Fruit fly (Drosophila melanogaster) whole organism, wandering third instar larva: ENCODE results near the gene Jhbp5.

Experiments used
- Abd-B ChIP-seq: fragments of >200 bp; optimal IDR thresholded peaks from 2 replicates; lab custom pipeline; 2017; ENCODE audit warnings: missing biosample characterization, missing genetic modification characterization
- CG32264 ChIP-seq: fragments of 200-800 bp; sonication (Bioruptor generic); optimal IDR thresholded peaks from 2 replicates; lab custom pipeline; 2016; ENCODE audit warnings: missing biosample characterization, missing genetic modification characterization
- CG9705 ChIP-seq: fragments of 200-800 bp; sonication (Bioruptor generic); optimal IDR thresholded peaks from 2 replicates; lab custom pipeline; 2018; ENCODE audit warnings: missing biosample characterization, mild to moderate bottlenecking, missing genetic modification characterization
- CrebA ChIP-seq: fragments of 200-800 bp; sonication (Bioruptor generic); optimal IDR thresholded peaks from 2 replicates; lab custom pipeline; 2016; ENCODE audit warnings: missing biosample characterization, mild to moderate bottlenecking, missing genetic modification characterization, borderline replicate concordance
- Dfd ChIP-seq: fragments of >200 bp; optimal IDR thresholded peaks from 2 replicates; lab custom pipeline; 2017; ENCODE audit warnings: missing biosample characterization, missing genetic modification characterization
- Dif ChIP-seq: fragments of 200-275, 200-300 bp; sonication (Bioruptor generic); optimal IDR thresholded peaks from 2 replicates; lab custom pipeline; 2018; ENCODE audit warnings: missing biosample characterization, missing genetic modification characterization; ENCODE audit not compliant: partially characterized antibody
- GATAd ChIP-seq: sonication (Bioruptor generic); optimal IDR thresholded peaks from 2 replicates; lab custom pipeline; 2016; ENCODE audit warnings: missing biosample characterization, missing genetic modification characterization
- HLH106 ChIP-seq: fragments of 200-800 bp; optimal IDR thresholded peaks from 3 replicates; lab custom pipeline; 2019; ENCODE audit warnings: missing biosample characterization, mild to moderate bottlenecking, missing genetic modification characterization, moderate library complexity
- Hnf4 ChIP-seq: fragments of 200-800 bp; sonication (Bioruptor generic); optimal IDR thresholded peaks from 2 replicates; lab custom pipeline; 2016; ENCODE audit warnings: missing biosample characterization, mild to moderate bottlenecking, missing genetic modification characterization
- Hr78 ChIP-seq: fragments of >200 bp; optimal IDR thresholded peaks from 2 replicates; lab custom pipeline; 2017; ENCODE audit warnings: missing biosample characterization, missing genetic modification characterization
- Hr83 ChIP-seq: fragments of 200-300 bp; sonication (Bioruptor generic); optimal IDR thresholded peaks from 2 replicates; lab custom pipeline; 2016; ENCODE audit warnings: missing biosample characterization, mild to moderate bottlenecking, missing genetic modification characterization, moderate library complexity; ENCODE audit not compliant: poor library complexity, severe bottlenecking
- Jra ChIP-seq: sonication (Bioruptor generic); optimal IDR thresholded peaks from 2 replicates; lab custom pipeline; 2016; ENCODE audit warnings: missing biosample characterization, missing genetic modification characterization
- Mio ChIP-seq: sonication (Bioruptor generic); optimal IDR thresholded peaks from 2 replicates; lab custom pipeline; 2016; ENCODE audit warnings: missing biosample characterization, missing genetic modification characterization
- Myc ChIP-seq: fragments of >200 bp; optimal IDR thresholded peaks from 2 replicates; lab custom pipeline; 2017
- N ChIP-seq: fragments of >200 bp; optimal IDR thresholded peaks from 2 replicates; lab custom pipeline; 2018; ENCODE audit warnings: missing biosample characterization, missing external identifiers, missing genetic modification characterization
- OdsH ChIP-seq: fragments of 200-800 bp; sonication (Bioruptor generic); optimal IDR thresholded peaks from 2 replicates; lab custom pipeline; 2016; ENCODE audit warnings: missing biosample characterization, mild to moderate bottlenecking, missing genetic modification characterization
- Rel ChIP-seq, 2 experiments: fragments of 200-800 bp; sonication (Bioruptor generic) in 1 of 2; optimal IDR thresholded peaks; 2 replicates in 1 of 2; 3 replicates in 1 of 2; lab custom pipeline; 2016 to 2019; ENCODE audit warnings: mild to moderate bottlenecking in 2 of 2, missing biosample characterization in 2 of 2, missing genetic modification characterization in 2 of 2, moderate library complexity in 1 of 2
- Sp1 ChIP-seq: fragments of 200-800 bp; sonication (Bioruptor generic); optimal IDR thresholded peaks from 3 replicates; lab custom pipeline; 2019; ENCODE audit warnings: missing biosample characterization, mild to moderate bottlenecking, missing genetic modification characterization, moderate library complexity
- Vsx2 ChIP-seq: fragments of 200-300, 225-300 bp; sonication (Bioruptor generic); optimal IDR thresholded peaks from 2 replicates; lab custom pipeline; 2018; ENCODE audit warnings: missing biosample characterization, missing genetic modification characterization; ENCODE audit not compliant: partially characterized antibody
- br ChIP-seq: fragments of 200-800 bp; sonication (Bioruptor generic); optimal IDR thresholded peaks from 2 replicates; lab custom pipeline; 2016; ENCODE audit warnings: missing biosample characterization, missing genetic modification characterization
- brk ChIP-seq: fragments of 200-800 bp; sonication (Bioruptor generic); optimal IDR thresholded peaks from 2 replicates; lab custom pipeline; 2016; ENCODE audit warnings: missing biosample characterization, mild to moderate bottlenecking, missing genetic modification characterization
- dl ChIP-seq, 2 experiments: fragments of 175-275, 200-275 bp in 1 of 2; fragments of 200-275 bp in 1 of 2; sonication (Bioruptor generic); optimal IDR thresholded peaks; lab custom pipeline; 2018; ENCODE audit warnings: mild to moderate bottlenecking in 2 of 2, missing biosample characterization in 2 of 2, missing genetic modification characterization in 2 of 2, moderate library complexity in 2 of 2; ENCODE audit not compliant: partially characterized antibody in 2 of 2, insufficient read depth in 1 of 2
- dmrt93B ChIP-seq: fragments of 200-800 bp; sonication (Bioruptor generic); optimal IDR thresholded peaks from 2 replicates; lab custom pipeline; 2018; ENCODE audit warnings: missing biosample characterization, mild to moderate bottlenecking, missing genetic modification characterization
- dsf ChIP-seq: sonication (Bioruptor generic); optimal IDR thresholded peaks from 2 replicates; lab custom pipeline; 2016; ENCODE audit warnings: missing biosample characterization, missing genetic modification characterization, borderline replicate concordance
- ey ChIP-seq: fragments of 200-800 bp; sonication (Bioruptor generic); optimal IDR thresholded peaks from 2 replicates; lab custom pipeline; 2016; ENCODE audit warnings: missing biosample characterization, missing genetic modification characterization
- foxo ChIP-seq, 2 experiments: fragments of 200-800 bp; sonication (Bioruptor generic); optimal IDR thresholded peaks; 2 replicates in 1 of 2; 3 replicates in 1 of 2; lab custom pipeline; 2016 to 2017; ENCODE audit warnings: missing biosample characterization in 2 of 2, missing genetic modification characterization in 2 of 2
- fru ChIP-seq: fragments of 200-800 bp; sonication (Bioruptor generic); optimal IDR thresholded peaks from 3 replicates; lab custom pipeline; 2016; ENCODE audit warnings: missing biosample characterization, mild to moderate bottlenecking, missing genetic modification characterization
- h ChIP-seq: fragments of 200-800 bp; sonication (Bioruptor generic); optimal IDR thresholded peaks from 3 replicates; lab custom pipeline; 2016; ENCODE audit warnings: missing biosample characterization, mild to moderate bottlenecking, missing genetic modification characterization
- jim ChIP-seq: fragments of 175-275, 200-325 bp; sonication (Bioruptor generic); optimal IDR thresholded peaks from 2 replicates; lab custom pipeline; 2016; ENCODE audit warnings: missing biosample characterization, mild to moderate bottlenecking, missing genetic modification characterization
- lola ChIP-seq: fragments of >200 bp; optimal IDR thresholded peaks from 2 replicates; lab custom pipeline; 2017; ENCODE audit warnings: missing biosample characterization, missing genetic modification characterization
- pan ChIP-seq: fragments of >200 bp; optimal IDR thresholded peaks from 2 replicates; lab custom pipeline; 2017
- psq ChIP-seq: fragments of 200-800 bp; sonication (Bioruptor generic); optimal IDR thresholded peaks from 3 replicates; lab custom pipeline; 2017; ENCODE audit warnings: missing biosample characterization, mild to moderate bottlenecking, missing genetic modification characterization, moderate library complexity
- rgr ChIP-seq: fragments of 200-800 bp; sonication (Bioruptor generic); optimal IDR thresholded peaks from 3 replicates; lab custom pipeline; 2016; ENCODE audit warnings: missing biosample characterization, mild to moderate bottlenecking, missing genetic modification characterization
- sage ChIP-seq: fragments of 200-800 bp; sonication (Bioruptor generic); optimal IDR thresholded peaks from 2 replicates; lab custom pipeline; 2016; ENCODE audit warnings: missing biosample characterization, mild to moderate bottlenecking, missing genetic modification characterization
- sv ChIP-seq: fragments of 200-800 bp; sonication (Bioruptor generic); optimal IDR thresholded peaks from 3 replicates; lab custom pipeline; 2016; ENCODE audit warnings: missing biosample characterization, missing genetic modification characterization
- tai ChIP-seq: sonication (Bioruptor generic); optimal IDR thresholded peaks from 2 replicates; lab custom pipeline; 2016; ENCODE audit warnings: missing biosample characterization, missing genetic modification characterization
- usp ChIP-seq: fragments of >200 bp; optimal IDR thresholded peaks from 2 replicates; lab custom pipeline; 2017; ENCODE audit warnings: missing biosample characterization, missing genetic modification characterization
- woc ChIP-seq: sonication (Bioruptor generic); optimal IDR thresholded peaks from 2 replicates; lab custom pipeline; 2016; ENCODE audit warnings: missing biosample characterization, mild to moderate bottlenecking, missing genetic modification characterization

The Jhbp5 gene

dm6 chr3R:16004691-16005474 lies 41.0 kb downstream of the Jhbp5 start:
- TF ChIP-seq Jra (GFP tag; lab: Kevin White, UChicago) (no peak), Hr83 (GFP tag; lab: Kevin White, UChicago) (no peak), fru (GFP tag; lab: Kevin White, UChicago) (peak; percentile 54), GATAd (GFP tag; lab: Kevin White, UChicago) (no peak), usp (GFP tag; lab: Kevin White, UChicago) (no peak), sage (GFP tag; lab: Kevin White, UChicago) (no peak), CrebA (GFP tag; lab: Kevin White, UChicago) (no peak), rgr (GFP tag; lab: Kevin White, UChicago) (peak; percentile 13), Hnf4 (GFP tag; lab: Kevin White, UChicago) (no peak), h (peak; percentile 85), CG9705 (GFP tag; lab: Kevin White, UChicago) (no peak), Hr78 (GFP tag; lab: Kevin White, UChicago) (no peak), N (GFP tag; lab: Kevin White, UChicago) (no peak), HLH106 (tag; lab: Kevin White, UChicago) (peak; percentile 6), Vsx2 (GFP tag; lab: Kevin White, UChicago) (no peak), Sp1 (GFP tag; lab: Kevin White, UChicago) (no peak), br (peak; percentile 23), Mio (no peak), ey (GFP tag; lab: Kevin White, UChicago) (no peak), OdsH (GFP tag; lab: Kevin White, UChicago) (no peak), lola (GFP tag; lab: Kevin White, UChicago) (no peak), Rel (GFP tag; optimal IDR thresholded peaks at IDR 0.05; lab: Kevin White, UChicago) (no peak), Rel (tag; optimal IDR thresholded peaks at IDR 0.05; lab: Kevin White, UChicago) (peak; percentile 97), dmrt93B (GFP tag; lab: Kevin White, UChicago) (no peak), sv (GFP tag; lab: Kevin White, UChicago) (no peak), dsf (GFP tag; lab: Kevin White, UChicago) (no peak), psq (GFP tag; lab: Kevin White, UChicago) (no peak), Dfd (GFP tag; lab: Kevin White, UChicago) (no peak), woc (no peak), tai (no peak), foxo (GFP tag; optimal IDR thresholded peaks at IDR 0.05; lab: Kevin White, UChicago) (peak in 1 of 2 experiments; percentile 1), dl (GFP tag; optimal IDR thresholded peaks at IDR 0.05; lab: Kevin White, UChicago; ENCODE audit: insufficient read depth in 1 of 2, partially characterized antibody in 2 of 2) (no peak), jim (no peak), pan (lab: Kevin White, UChicago) (no peak), CG32264 (no peak), Myc (lab: Kevin White, UChicago) (no peak), brk (GFP tag; lab: Kevin White, UChicago) (peak; percentile 35), Dif (GFP tag; lab: Kevin White, UChicago) (no peak), Abd-B (no peak)
- TF ChIP-seq, all 38 proteins: peak for 8

- no peak for TF ChIP-seq CG9705 (GFP tag; lab: Kevin White, UChicago)
- TF ChIP-seq N (GFP tag; lab: Kevin White, UChicago), result peak; percentile 52
- TF ChIP-seq Hnf4 (GFP tag; lab: Kevin White, UChicago), result peak; percentile 29
- peak; percentile 36 for TF ChIP-seq h
- TF ChIP-seq br, result no peak
- TF ChIP-seq Dfd (GFP tag; lab: Kevin White, UChicago), result no peak
- TF ChIP-seq rgr (GFP tag; lab: Kevin White, UChicago), result peak; percentile 15
- TF ChIP-seq Myc (lab: Kevin White, UChicago), result peak; percentile 73
- TF ChIP-seq HLH106 (tag; lab: Kevin White, UChicago), result no peak
- TF ChIP-seq foxo (GFP tag; optimal IDR thresholded peaks at IDR 0.05; lab: Kevin White, UChicago), result peak in 1 of 2 experiments; percentile 12
- TF ChIP-seq lola (GFP tag; lab: Kevin White, UChicago), result no peak
- TF ChIP-seq psq (GFP tag; lab: Kevin White, UChicago), result no peak
- no peak for TF ChIP-seq Rel (GFP tag; optimal IDR thresholded peaks at IDR 0.05; lab: Kevin White, UChicago)
- peak; percentile 37 for TF ChIP-seq Rel (tag; optimal IDR thresholded peaks at IDR 0.05; lab: Kevin White, UChicago)
- no peak for TF ChIP-seq usp (GFP tag; lab: Kevin White, UChicago)
- TF ChIP-seq fru (GFP tag; lab: Kevin White, UChicago), result no peak
Measured at dm6 chr3R:16004015-16004414, 41.9 kb downstream of the Jhbp5 start.
